Fruit fly (Drosophila melanogaster) whole organism, embryonic: ENCODE measurements around the gene RpL37A.

Experiments used
- CG10147 ChIP-seq: fragments of 200-800 bp; sonication (Bioruptor generic); optimal IDR thresholded peaks from 2 replicates; lab custom pipeline; 2019; ENCODE audit warnings: missing biosample characterization, mild to moderate bottlenecking, missing genetic modification characterization, moderate library complexity
- CG1024 ChIP-seq: fragments of 200-800 bp; sonication (Bioruptor generic); IDR thresholded peaks from 2 replicates; pipeline ENCODE4 v1.3.6; 2022; ENCODE audit warnings: missing biosample characterization, missing genetic modification characterization
- CG11247 ChIP-seq: fragments of 200-800 bp; sonication (Bioruptor generic); IDR thresholded peaks from 2 replicates; pipeline ENCODE4 v1.3.6; 2022; ENCODE audit warnings: missing biosample characterization, missing genetic modification characterization
- CG11560 ChIP-seq: fragments of 200-800 bp; sonication (Bioruptor generic); IDR thresholded peaks from 3 replicates; pipeline ENCODE4 v1.3.6; 2022; ENCODE audit warnings: missing biosample characterization, missing genetic modification characterization
- CG12104 ChIP-seq: fragments of 200-800 bp; sonication (Bioruptor generic); optimal IDR thresholded peaks from 3 replicates; lab custom pipeline; 2016; ENCODE audit warnings: missing biosample characterization, missing genetic modification characterization
- CG13287 ChIP-seq: fragments of 200-800 bp; sonication (Bioruptor generic); IDR thresholded peaks from 2 replicates; pipeline ENCODE4 v1.3.6; 2022; ENCODE audit warnings: missing biosample characterization, missing genetic modification characterization; ENCODE audit not compliant: partially characterized antibody
- CG13424 ChIP-seq: fragments of 200-800 bp; sonication (Bioruptor generic); optimal IDR thresholded peaks from 2 replicates; lab custom pipeline; 2019; ENCODE audit warnings: missing biosample characterization, mild to moderate bottlenecking, missing genetic modification characterization, moderate library complexity
- CG16813 ChIP-seq: fragments of 200-800 bp; sonication (Bioruptor generic); IDR thresholded peaks from 3 replicates; pipeline ENCODE4 v1.3.6; 2022; ENCODE audit warnings: missing biosample characterization, missing genetic modification characterization; ENCODE audit not compliant: partially characterized antibody
- CG16863 ChIP-seq: fragments of 200-800 bp; sonication (Bioruptor generic); optimal IDR thresholded peaks from 3 replicates; lab custom pipeline; 2016; ENCODE audit warnings: missing biosample characterization, missing genetic modification characterization
- CG17359 ChIP-seq: fragments of 200-800 bp; sonication (Bioruptor generic); optimal IDR thresholded peaks from 3 replicates; lab custom pipeline; 2018; ENCODE audit warnings: missing biosample characterization, mild to moderate bottlenecking, missing genetic modification characterization, moderate library complexity
- CG17612 ChIP-seq: fragments of 200-800 bp; sonication (Bioruptor generic); IDR thresholded peaks from 2 replicates; pipeline ENCODE4 v1.3.6; 2022; ENCODE audit warnings: missing biosample characterization, missing genetic modification characterization
- CG30403 ChIP-seq: fragments of 200-800 bp; sonication (Bioruptor generic); optimal IDR thresholded peaks from 3 replicates; lab custom pipeline; 2016; ENCODE audit warnings: missing biosample characterization, missing genetic modification characterization
- CG4328 ChIP-seq: fragments of 200-800 bp; sonication (Bioruptor generic); optimal IDR thresholded peaks from 3 replicates; lab custom pipeline; 2017; ENCODE audit warnings: missing biosample characterization, missing genetic modification reagents, missing genetic modification characterization
- CG6175 ChIP-seq: fragments of 200-800 bp; sonication (Bioruptor generic); IDR thresholded peaks from 3 replicates; pipeline ENCODE4 v1.3.6; 2022; ENCODE audit warnings: missing biosample characterization, missing genetic modification characterization
- CG8281 ChIP-seq: fragments of 200-800 bp; sonication (Bioruptor generic); optimal IDR thresholded peaks from 2 replicates; lab custom pipeline; 2018; ENCODE audit warnings: missing biosample characterization, mild to moderate bottlenecking, missing genetic modification characterization, moderate library complexity
- CG9609 ChIP-seq: fragments of 200-800 bp; sonication (Bioruptor generic); optimal IDR thresholded peaks from 3 replicates; lab custom pipeline; 2016; ENCODE audit warnings: missing biosample characterization, missing genetic modification characterization
- D19A ChIP-seq: fragments of 200-800 bp; optimal IDR thresholded peaks from 3 replicates; lab custom pipeline; 2019; ENCODE audit warnings: missing biosample characterization, mild to moderate bottlenecking, missing genetic modification characterization, moderate library complexity
- Dip3 ChIP-seq: fragments of 200-800 bp; sonication (Bioruptor generic); optimal IDR thresholded peaks from 3 replicates; lab custom pipeline; 2016; ENCODE audit warnings: missing biosample characterization, missing genetic modification characterization
- Dp ChIP-seq: fragments of 200-800 bp; sonication (Bioruptor generic); optimal IDR thresholded peaks from 2 replicates; lab custom pipeline; 2018; ENCODE audit warnings: missing biosample characterization, mild to moderate bottlenecking, missing genetic modification characterization, moderate library complexity
- Meics ChIP-seq: fragments of 200-800 bp; sonication (Bioruptor generic); optimal IDR thresholded peaks from 2 replicates; lab custom pipeline; 2017; ENCODE audit warnings: missing biosample characterization, mild to moderate bottlenecking, missing genetic modification characterization
- NC2α ChIP-seq: fragments of 200-800 bp; sonication (Bioruptor generic); optimal IDR thresholded peaks from 2 replicates; lab custom pipeline; 2016; ENCODE audit warnings: missing biosample characterization, missing genetic modification characterization
- NC2β ChIP-seq: fragments of 200-800 bp; sonication (Bioruptor generic); optimal IDR thresholded peaks from 2 replicates; lab custom pipeline; 2016; ENCODE audit warnings: missing biosample characterization, missing genetic modification characterization
- Xbp1 ChIP-seq: fragments of 200-800 bp; sonication (Bioruptor generic); optimal IDR thresholded peaks from 3 replicates; lab custom pipeline; 2016; ENCODE audit warnings: missing biosample characterization, mild to moderate bottlenecking, missing genetic modification characterization
- bab2 ChIP-seq: fragments of 200-800 bp; sonication (Bioruptor generic); optimal IDR thresholded peaks from 2 replicates; lab custom pipeline; 2016; ENCODE audit warnings: missing biosample characterization, missing genetic modification characterization
- ci ChIP-seq: fragments of 200-800 bp; sonication (Bioruptor generic); IDR thresholded peaks from 3 replicates; pipeline ENCODE4 v1.3.6; 2022; ENCODE audit warnings: missing biosample characterization, missing genetic modification characterization
- disco-r ChIP-seq: fragments of 200-800 bp; sonication (Bioruptor generic); optimal IDR thresholded peaks from 2 replicates; lab custom pipeline; 2016; ENCODE audit warnings: missing biosample characterization, missing genetic modification characterization
- exex ChIP-seq: fragments of 200-800 bp; sonication (Bioruptor generic); optimal IDR thresholded peaks from 4 replicates; lab custom pipeline; 2018; ENCODE audit warnings: missing biosample characterization, mild to moderate bottlenecking, missing genetic modification characterization, moderate library complexity
- fd102C ChIP-seq: fragments of 200-800 bp; sonication (Bioruptor generic); optimal IDR thresholded peaks from 2 replicates; lab custom pipeline; 2018; ENCODE audit warnings: missing biosample characterization, mild to moderate bottlenecking, missing genetic modification characterization, moderate library complexity
- gcm2 ChIP-seq: fragments of 200-800 bp; sonication (Bioruptor generic); optimal IDR thresholded peaks from 2 replicates; lab custom pipeline; 2016; ENCODE audit warnings: missing biosample characterization, missing genetic modification characterization
- her ChIP-seq: fragments of 200-800 bp; sonication (Bioruptor generic); optimal IDR thresholded peaks from 2 replicates; lab custom pipeline; 2016; ENCODE audit warnings: missing biosample characterization, missing genetic modification characterization
- hth ChIP-seq: fragments of >200 bp; optimal IDR thresholded peaks from 2 replicates; lab custom pipeline; 2017; ENCODE audit warnings: inconsistent platforms
- inv ChIP-seq: fragments of 200-800 bp; sonication (Bioruptor generic); IDR thresholded peaks from 2 replicates; pipeline ENCODE4 v1.3.6; 2022; ENCODE audit warnings: missing biosample characterization, missing genetic modification characterization; ENCODE audit not compliant: partially characterized antibody
- jumu ChIP-seq: fragments of 200-800 bp; sonication (Bioruptor generic); optimal IDR thresholded peaks from 3 replicates; lab custom pipeline; 2016; ENCODE audit warnings: missing biosample characterization, missing genetic modification characterization
- kay ChIP-seq: fragments of 200-800 bp; sonication (Bioruptor generic); optimal IDR thresholded peaks from 2 replicates; lab custom pipeline; 2016; ENCODE audit warnings: missing biosample characterization, missing genetic modification characterization
- lbe ChIP-seq: fragments of 200-800 bp; sonication (Bioruptor generic); optimal IDR thresholded peaks from 2 replicates; lab custom pipeline; 2016; ENCODE audit warnings: missing biosample characterization, mild to moderate bottlenecking, missing genetic modification characterization
- lilli ChIP-seq: fragments of 200-800 bp; sonication (Bioruptor generic); optimal IDR thresholded peaks from 3 replicates; lab custom pipeline; 2016; ENCODE audit warnings: missing biosample characterization, missing genetic modification characterization
- mld ChIP-seq: fragments of 200-800 bp; sonication (Bioruptor generic); IDR thresholded peaks from 3 replicates; pipeline ENCODE4 v1.3.6; 2022; ENCODE audit warnings: missing biosample characterization, missing genetic modification characterization; ENCODE audit not compliant: partially characterized antibody
- nom ChIP-seq: fragments of 200-800 bp; sonication (Bioruptor generic); optimal IDR thresholded peaks from 2 replicates; lab custom pipeline; 2017; ENCODE audit warnings: missing biosample characterization, missing genetic modification characterization, mild to moderate bottlenecking, moderate library complexity, missing genetic modification reagents
- ranshi ChIP-seq: fragments of 200-800 bp; sonication (Bioruptor generic); IDR thresholded peaks from 2 replicates; pipeline ENCODE4 v1.3.6; 2022; ENCODE audit warnings: missing biosample characterization, missing genetic modification characterization
- row ChIP-seq: fragments of 200-800 bp; sonication (Bioruptor generic); IDR thresholded peaks from 3 replicates; pipeline ENCODE4 v1.3.6; 2022; ENCODE audit warnings: missing biosample characterization, missing genetic modification characterization
- sc ChIP-seq, 3 experiments: fragments of >200 bp in 2 of 3; fragments of 200-800 bp in 1 of 3; sonication (Bioruptor generic) in 1 of 3; optimal IDR thresholded peaks; 2 replicates in 2 of 3; 3 replicates in 1 of 3; lab custom pipeline; 2017; ENCODE audit warnings: mild to moderate bottlenecking in 1 of 3, missing biosample characterization in 1 of 3, missing genetic modification characterization in 1 of 3, missing genetic modification reagents in 1 of 3
- scrt ChIP-seq: fragments of 200-800 bp; sonication (Bioruptor generic); optimal IDR thresholded peaks from 2 replicates; lab custom pipeline; 2018; ENCODE audit warnings: missing biosample characterization, mild to moderate bottlenecking, missing genetic modification characterization, moderate library complexity
- seq ChIP-seq: fragments of 200-800 bp; sonication (Bioruptor generic); IDR thresholded peaks from 2 replicates; pipeline ENCODE4 v1.3.6; 2022; ENCODE audit warnings: missing biosample characterization, missing genetic modification characterization
- sim ChIP-seq: fragments of 200-800 bp; sonication (Bioruptor generic); IDR thresholded peaks from 2 replicates; pipeline ENCODE4 v1.3.6; 2022; ENCODE audit warnings: missing biosample characterization, missing genetic modification characterization
- sna ChIP-seq: fragments of 200-800 bp; sonication (Bioruptor generic); IDR thresholded peaks from 2 replicates; pipeline ENCODE4 v1.3.6; 2022; ENCODE audit warnings: missing biosample characterization, missing genetic modification characterization; ENCODE audit not compliant: partially characterized antibody
- so ChIP-seq: fragments of 200-800 bp; sonication (Bioruptor generic); IDR thresholded peaks from 3 replicates; pipeline ENCODE4 v1.3.6; 2022; ENCODE audit warnings: missing biosample characterization, missing genetic modification characterization
- stc ChIP-seq: fragments of 200-800 bp; sonication (Bioruptor generic); IDR thresholded peaks from 2 replicates; pipeline ENCODE4 v1.3.6; 2022; ENCODE audit warnings: missing biosample characterization, missing genetic modification characterization
- tap ChIP-seq: fragments of 200-800 bp; optimal IDR thresholded peaks from 3 replicates; lab custom pipeline; 2019; ENCODE audit warnings: missing biosample characterization, mild to moderate bottlenecking, missing genetic modification characterization, moderate library complexity
- tin ChIP-seq: fragments of 200-800 bp; sonication (Bioruptor generic); optimal IDR thresholded peaks from 3 replicates; lab custom pipeline; 2016; ENCODE audit warnings: missing biosample characterization, missing genetic modification characterization
- tup ChIP-seq: fragments of 200-800 bp; sonication (Bioruptor generic); optimal IDR thresholded peaks from 2 replicates; lab custom pipeline; 2016; ENCODE audit warnings: missing biosample characterization, mild to moderate bottlenecking, missing genetic modification characterization, moderate library complexity

The RpL37A gene

DNA sequence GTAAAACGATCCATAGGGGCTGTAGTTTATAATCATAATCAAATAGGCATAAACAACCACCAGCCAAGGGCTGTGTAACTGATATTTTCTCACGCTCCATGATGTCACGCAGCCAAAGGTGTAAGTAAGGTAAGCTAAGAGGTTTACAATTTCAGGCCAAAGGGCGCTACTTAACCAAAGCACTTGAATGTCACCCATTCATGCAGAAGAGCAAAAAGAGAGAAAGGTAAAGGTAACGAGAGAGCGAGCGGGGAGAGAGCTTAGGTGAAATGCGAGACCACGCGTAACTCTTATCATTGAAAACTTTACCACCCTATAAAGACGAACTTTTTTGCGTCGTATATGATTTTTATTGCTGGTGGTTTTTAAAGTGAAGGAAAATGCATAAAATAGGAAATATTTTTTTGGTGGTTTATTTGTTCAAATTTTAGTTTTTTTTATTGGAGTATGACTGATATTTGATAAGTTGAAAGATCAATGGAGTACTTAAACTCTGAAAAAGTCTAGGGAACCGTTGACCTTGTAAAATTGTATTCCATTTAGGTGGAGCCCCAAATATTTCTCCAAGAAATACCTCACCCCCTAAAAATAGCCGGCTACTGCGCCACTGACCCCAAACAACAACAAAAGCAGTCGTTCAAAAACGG is 37.0 kb downstream of the RpL37A start (continued):
- no peak for TF ChIP-seq inv
- peak; percentile 98 for TF ChIP-seq CG9609 (GFP tag; lab: Kevin White, UChicago)
- peak; percentile 93 for TF ChIP-seq CG11247 (GFP tag; lab: Robert Waterston, UW)
- peak; percentile 92 for TF ChIP-seq NC2β (GFP tag; lab: Kevin White, UChicago)
- peak; percentile 97 for TF ChIP-seq kay
- peak; percentile 89 for TF ChIP-seq D19A (tag; lab: Kevin White, UChicago)
- no peak for TF ChIP-seq fd102C (GFP tag; lab: Kevin White, UChicago)
- peak; percentile 95 for TF ChIP-seq her
- peak; percentile 90 for TF ChIP-seq CG11560
- peak; percentile 96 for TF ChIP-seq so (GFP tag; lab: Robert Waterston, UW)
- TF ChIP-seq nom (GFP tag; lab: Kevin White, UChicago), result peak; percentile 9
- no peak for TF ChIP-seq CG13287 (GFP tag; lab: Robert Waterston, UW)
- peak; percentile 84 for TF ChIP-seq CG1024 (GFP tag; lab: Robert Waterston, UW)
- TF ChIP-seq CG17359 (tag; lab: Kevin White, UChicago), result peak; percentile 89
- TF ChIP-seq Dip3 (GFP tag; lab: Kevin White, UChicago), result peak; percentile 99
- peak; percentile 95 for TF ChIP-seq disco-r (GFP tag; lab: Kevin White, UChicago)
- no peak for TF ChIP-seq mld (GFP tag; lab: Robert Waterston, UW)
- peak; percentile 92 for TF ChIP-seq lbe
- TF ChIP-seq sc (optimal IDR thresholded peaks at IDR 0.05; lab: Kevin White, UChicago), result no peak
- TF ChIP-seq sc (GFP tag; optimal IDR thresholded peaks at IDR 0.05; lab: Kevin White, UChicago), result peak; percentile 91
- TF ChIP-seq CG30403 (GFP tag; lab: Kevin White, UChicago), result peak; percentile 99
- peak; percentile 97 for TF ChIP-seq Meics (GFP tag; lab: Kevin White, UChicago)
- TF ChIP-seq CG16863 (GFP tag; lab: Kevin White, UChicago), result peak; percentile 95
- TF ChIP-seq CG8281 (tag; lab: Kevin White, UChicago), result peak; percentile 61
- TF ChIP-seq tup (GFP tag; lab: Kevin White, UChicago), result peak; percentile 90
- TF ChIP-seq CG13424 (tag; lab: Kevin White, UChicago), result peak; percentile 97
- TF ChIP-seq ci, result peak; percentile 93
- TF ChIP-seq CG10147 (GFP tag; lab: Kevin White, UChicago), result peak; percentile 95
- peak; percentile 96 for TF ChIP-seq bab2 (GFP tag; lab: Kevin White, UChicago)
- peak; percentile 60 for TF ChIP-seq exex (tag; lab: Kevin White, UChicago)
- peak; percentile 94 for TF ChIP-seq seq (GFP tag; lab: Robert Waterston, UW)
- peak; percentile 91 for TF ChIP-seq CG12104 (GFP tag; lab: Kevin White, UChicago)
- TF ChIP-seq CG17612 (GFP tag; lab: Robert Waterston, UW), result peak; percentile 91
- no peak for TF ChIP-seq hth
- TF ChIP-seq scrt (GFP tag; lab: Kevin White, UChicago), result peak; percentile 89
- TF ChIP-seq stc (GFP tag; lab: Robert Waterston, UW), result peak; percentile 92
- TF ChIP-seq Dp, result no peak
- peak; percentile 90 for TF ChIP-seq CG6175 (GFP tag; lab: Robert Waterston, UW)
- peak; percentile 97 for TF ChIP-seq tin (GFP tag; lab: Kevin White, UChicago)
- TF ChIP-seq NC2α (GFP tag; lab: Kevin White, UChicago), result peak; percentile 74
- TF ChIP-seq CG4328 (GFP tag; lab: Kevin White, UChicago), result peak; percentile 85
- TF ChIP-seq sim (GFP tag; lab: Robert Waterston, UW), result peak; percentile 81
- peak; percentile 93; the same call in 1 of the 2 replicates for TF ChIP-seq ranshi (GFP tag; lab: Robert Waterston, UW)
- no peak for TF ChIP-seq CG16813 (GFP tag; lab: Robert Waterston, UW)
- peak; percentile 73 for TF ChIP-seq gcm2 (GFP tag; lab: Kevin White, UChicago)
- peak; percentile 97 for TF ChIP-seq Xbp1 (GFP tag; lab: Kevin White, UChicago)
- no peak for TF ChIP-seq sna (GFP tag; lab: Robert Waterston, UW)
- peak; percentile 85 for TF ChIP-seq tap
- peak; percentile 97 for TF ChIP-seq row (GFP tag; lab: Robert Waterston, UW)
- peak; percentile 99 for TF ChIP-seq lilli
- peak; percentile 98 for TF ChIP-seq jumu (GFP tag; lab: Kevin White, UChicago)
